Worm (Caenorhabditis elegans) whole organism, early embryonic: Measurements from ENCODE around the gene C25H3.17.

ENCODE experiments used
- F13C5.2 ChIP-seq: sonication (generic microtip); optimal IDR thresholded peaks from 2 replicates; lab custom pipeline; 2017; ENCODE audit warnings: mild to moderate bottlenecking, missing genetic modification characterization, inconsistent platforms, missing compliant biosample characterization
- aly-1 ChIP-seq: sonication (generic microtip); optimal IDR thresholded peaks from 2 replicates; lab custom pipeline; 2016; ENCODE audit warnings: missing genetic modification characterization, missing compliant biosample characterization
- ama-1 ChIP-seq: fragments of 150-350 bp; optimal IDR thresholded peaks from 2 replicates; lab custom pipeline; 2014
- ceh-36 ChIP-seq: sonication (generic microtip); optimal IDR thresholded peaks from 2 replicates; lab custom pipeline; 2016; ENCODE audit warnings: missing genetic modification characterization, inconsistent platforms, missing compliant biosample characterization
- flt-1 ChIP-seq: fragments of 200-800 bp; sonication (Bioruptor generic); IDR thresholded peaks from 2 replicates; pipeline ENCODE4 v1.3.6; 2022; ENCODE audit warnings: missing genetic modification characterization, missing compliant biosample characterization
- hmbx-1 ChIP-seq: sonication (generic microtip); optimal IDR thresholded peaks from 2 replicates; lab custom pipeline; 2016; ENCODE audit warnings: mild to moderate bottlenecking, missing genetic modification characterization, missing compliant biosample characterization
- hmg-4 ChIP-seq: fragments of 200-800 bp; sonication (Bioruptor generic); optimal IDR thresholded peaks from 2 replicates; lab custom pipeline; 2018; ENCODE audit warnings: mild to moderate bottlenecking, missing genetic modification characterization, missing compliant biosample characterization
- scrt-1 ChIP-seq: fragments of 200-800 bp; sonication (Bioruptor generic); IDR thresholded peaks from 2 replicates; pipeline ENCODE4 v1.3.6; 2022; ENCODE audit warnings: missing genetic modification characterization, missing compliant biosample characterization
- sea-1 ChIP-seq: fragments of 200-800 bp; sonication (Bioruptor generic); conservative IDR thresholded peaks from 2 replicates; pipeline ENCODE4 v1.3.6; 2022; ENCODE audit warnings: missing genetic modification characterization, missing compliant biosample characterization
- tbx-11 ChIP-seq: fragments of 200-800 bp; sonication (Bioruptor generic); IDR thresholded peaks from 2 replicates; pipeline ENCODE4 v1.3.6; 2022; ENCODE audit warnings: missing genetic modification characterization, missing compliant biosample characterization

DNA sequence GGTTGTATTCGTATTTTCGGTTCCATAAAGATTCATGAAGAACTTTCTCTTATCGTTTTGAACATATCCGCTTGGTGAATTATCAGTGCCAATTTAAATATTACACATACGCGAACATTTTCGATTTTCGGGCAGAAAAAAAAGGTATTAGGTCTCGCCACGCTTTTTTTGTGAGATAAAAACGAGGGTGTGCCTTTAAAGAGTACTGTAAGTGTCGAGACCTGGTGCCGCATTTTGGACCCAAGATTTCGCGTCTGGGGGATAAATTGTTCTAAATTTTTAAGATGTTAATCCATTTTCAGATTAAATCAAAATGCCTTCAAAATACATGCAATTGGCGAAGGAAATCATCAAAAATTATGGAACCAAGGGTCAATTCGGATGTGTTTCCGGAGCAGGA lies 24.4 kb upstream of the C25H3.17 start, which contains the start of gene C25H3.3:
- no peak for TF ChIP-seq ama-1 (lab: Kevin White, UChicago)
- TF ChIP-seq hmbx-1 (tag; lab: Kevin White, UChicago), result no peak
- TF ChIP-seq flt-1 (GFP tag; lab: Robert Waterston, UW), result no peak
- TF ChIP-seq ceh-36 (tag; lab: Kevin White, UChicago), result no peak
- TF ChIP-seq tbx-11 (GFP tag; lab: Robert Waterston, UW), result no peak
- no peak for TF ChIP-seq F13C5.2 (tag; lab: Kevin White, UChicago)
- no peak for TF ChIP-seq sea-1 (GFP tag; lab: Robert Waterston, UW)
- no peak for TF ChIP-seq aly-1
- TF ChIP-seq hmg-4 (GFP tag; lab: Kevin White, UChicago), result no peak
- no peak for TF ChIP-seq scrt-1
